Worm (Caenorhabditis elegans) whole organism, early embryonic: Measurements from ENCODE around the gene F38A6.4.

Experiments used
- F13C5.2 ChIP-seq: sonication (generic microtip); optimal IDR thresholded peaks from 2 replicates; lab custom pipeline; 2017; ENCODE audit warnings: mild to moderate bottlenecking, missing genetic modification characterization, inconsistent platforms, missing compliant biosample characterization
- aly-1 ChIP-seq: sonication (generic microtip); optimal IDR thresholded peaks from 2 replicates; lab custom pipeline; 2016; ENCODE audit warnings: missing genetic modification characterization, missing compliant biosample characterization
- ama-1 ChIP-seq: fragments of 150-350 bp; optimal IDR thresholded peaks from 2 replicates; lab custom pipeline; 2014
- hmg-4 ChIP-seq: fragments of 200-800 bp; sonication (Bioruptor generic); optimal IDR thresholded peaks from 2 replicates; lab custom pipeline; 2018; ENCODE audit warnings: mild to moderate bottlenecking, missing genetic modification characterization, missing compliant biosample characterization
- scrt-1 ChIP-seq: fragments of 200-800 bp; sonication (Bioruptor generic); IDR thresholded peaks from 2 replicates; pipeline ENCODE4 v1.3.6; 2022; ENCODE audit warnings: missing genetic modification characterization, missing compliant biosample characterization
- sea-1 ChIP-seq: fragments of 200-800 bp; sonication (Bioruptor generic); conservative IDR thresholded peaks from 2 replicates; pipeline ENCODE4 v1.3.6; 2022; ENCODE audit warnings: missing genetic modification characterization, missing compliant biosample characterization
- tbx-11 ChIP-seq: fragments of 200-800 bp; sonication (Bioruptor generic); IDR thresholded peaks from 2 replicates; pipeline ENCODE4 v1.3.6; 2022; ENCODE audit warnings: missing genetic modification characterization, missing compliant biosample characterization

DNA sequence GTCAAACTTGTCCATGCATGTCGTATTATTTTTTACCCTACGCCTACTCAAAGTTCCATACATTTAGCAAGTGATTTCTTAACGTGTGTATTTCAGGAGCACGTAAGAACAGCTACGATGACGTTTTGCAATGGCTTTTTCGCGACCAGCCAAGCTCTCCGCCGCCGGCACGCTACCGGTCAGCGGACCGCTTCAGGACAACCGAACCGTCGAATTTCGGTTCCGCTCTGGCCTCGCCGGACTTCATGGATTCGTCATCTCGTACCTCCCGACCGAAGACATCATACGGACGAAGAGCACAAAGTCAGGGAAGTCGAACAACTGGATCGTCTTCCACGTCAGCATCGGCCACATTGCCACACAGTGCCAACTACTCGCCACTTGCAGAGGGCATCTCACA is 8.5 kb upstream of the F38A6.4 start:
- TF ChIP-seq sea-1 (GFP tag; lab: Robert Waterston, UW) (no peak), F13C5.2 (no peak), aly-1 (no peak), tbx-11 (GFP tag; lab: Robert Waterston, UW) (no peak), ama-1 (lab: Kevin White, UChicago) (no peak), hmg-4 (GFP tag; lab: Kevin White, UChicago) (no peak), scrt-1 (no peak)
